Worm (Caenorhabditis elegans) whole organism, midembryonic: ENCODE measurements around the gene ZK262.19.
"Not testable (repeated sequence)": the region's sequence is repeated elsewhere in the genome, so short reads cannot be mapped to it uniquely, and the experiment has no call there.

Experiments
- T22C8.4 ChIP-seq: fragments of 200-800 bp; sonication (Bioruptor generic); IDR thresholded peaks from 2 replicates; pipeline ENCODE4 v1.3.6; 2022; ENCODE audit warnings: missing genetic modification characterization, missing compliant biosample characterization
- cog-1 ChIP-seq: sonication (generic microtip); optimal IDR thresholded peaks from 2 replicates; lab custom pipeline; 2016; ENCODE audit warnings: missing genetic modification characterization, missing compliant biosample characterization
- flt-1 ChIP-seq: fragments of 200-800 bp; sonication (Bioruptor generic); IDR thresholded peaks from 2 replicates; pipeline ENCODE4 v1.3.6; 2022; ENCODE audit warnings: missing genetic modification characterization, missing compliant biosample characterization
- klf-2 ChIP-seq: fragments of 200-800 bp; sonication (Bioruptor generic); conservative IDR thresholded peaks from 2 replicates; pipeline ENCODE4 v1.3.6; 2022; ENCODE audit warnings: missing genetic modification reagents, missing genetic modification characterization, missing compliant biosample characterization
- med-1 ChIP-seq: sonication (generic microtip); optimal IDR thresholded peaks from 2 replicates; lab custom pipeline; 2017; ENCODE audit warnings: missing genetic modification characterization, mild to moderate bottlenecking, missing compliant biosample characterization, antibody characterized with exemption, missing genetic modification reagents; ENCODE audit not compliant: insufficient read depth
- ref-1 ChIP-seq: fragments of 200-800 bp; sonication (Bioruptor generic); conservative IDR thresholded peaks from 2 replicates; pipeline ENCODE4 v1.3.6; 2022; ENCODE audit warnings: missing genetic modification reagents, missing genetic modification characterization, missing compliant biosample characterization
- tab-1 ChIP-seq: fragments of 200-800 bp; sonication (Bioruptor generic); IDR thresholded peaks from 2 replicates; pipeline ENCODE4 v1.3.6; 2022; ENCODE audit warnings: missing genetic modification characterization, missing compliant biosample characterization
- ztf-23 ChIP-seq: fragments of 200-800 bp; sonication (Bioruptor generic); IDR thresholded peaks from 2 replicates; pipeline ENCODE4 v1.3.6; 2022; ENCODE audit warnings: missing genetic modification reagents, missing genetic modification characterization, missing compliant biosample characterization
- ztf-29 ChIP-seq: fragments of 200-800 bp; sonication (Bioruptor generic); IDR thresholded peaks from 2 replicates; pipeline ENCODE4 v1.3.6; 2022; ENCODE audit warnings: missing genetic modification reagents, missing genetic modification characterization, missing compliant biosample characterization

The ZK262.19 gene

ce11 chrV:18410142-18410541, 15.3 kb downstream of the ZK262.19 start, which contains the start of gene srh-207:
TSS of gene srh-207 (minus strand) at chrV:18410242.
- no peak for TF ChIP-seq flt-1 (GFP tag; lab: Robert Waterston, UW)
- TF ChIP-seq cog-1 (tag; lab: Kevin White, UChicago), result no peak
- no peak for TF ChIP-seq tab-1 (GFP tag; lab: Robert Waterston, UW)
- no peak for TF ChIP-seq med-1 (GFP tag; lab: Kevin White, UChicago)
- no peak for TF ChIP-seq ref-1 (GFP tag; lab: Robert Waterston, UW)
- TF ChIP-seq ztf-23 (GFP tag; lab: Robert Waterston, UW), result no peak
- TF ChIP-seq ztf-29 (GFP tag; lab: Robert Waterston, UW), result no peak
- no peak for TF ChIP-seq T22C8.4 (GFP tag; lab: Robert Waterston, UW)
- TF ChIP-seq klf-2, result no peak

- TF ChIP-seq ref-1, T22C8.4, tab-1 (GFP tag; lab: Robert Waterston, UW): not testable (repeated sequence)
Measured at ce11 chrV:18404767-18405166, 20.7 kb downstream of the ZK262.19 start, which contains the start of gene srh-209. TSS of gene srh-209 (minus strand) at chrV:18404867.

ce11 chrV:18402743-18403142, 22.7 kb downstream of the ZK262.19 start:
- no peak for TF ChIP-seq tab-1 (GFP tag; lab: Robert Waterston, UW)
- no peak for TF ChIP-seq ztf-23 (GFP tag; lab: Robert Waterston, UW)
- no peak for TF ChIP-seq med-1 (GFP tag; lab: Kevin White, UChicago)
- TF ChIP-seq ztf-29 (GFP tag; lab: Robert Waterston, UW), result no peak
- TF ChIP-seq flt-1 (GFP tag; lab: Robert Waterston, UW), result no peak
- TF ChIP-seq klf-2, result no peak
- TF ChIP-seq T22C8.4 (GFP tag; lab: Robert Waterston, UW), result no peak
- TF ChIP-seq cog-1 (tag; lab: Kevin White, UChicago), result no peak
- TF ChIP-seq ref-1 (GFP tag; lab: Robert Waterston, UW), result no peak

- no peak for TF ChIP-seq klf-2
Measured at ce11 chrV:18397814-18398213, 27.6 kb downstream of the ZK262.19 start, which contains the start of gene Y51A2B.16. TSS of gene Y51A2B.16 (minus strand) at chrV:18397914.

- no peak for TF ChIP-seq tab-1 (GFP tag; lab: Robert Waterston, UW)
- no peak for TF ChIP-seq cog-1 (tag; lab: Kevin White, UChicago)
- no peak for TF ChIP-seq ref-1 (GFP tag; lab: Robert Waterston, UW)
- no peak for TF ChIP-seq med-1 (GFP tag; lab: Kevin White, UChicago)
- TF ChIP-seq T22C8.4 (GFP tag; lab: Robert Waterston, UW), result no peak
- no peak for TF ChIP-seq ztf-29 (GFP tag; lab: Robert Waterston, UW)
- TF ChIP-seq klf-2, result no peak
- no peak for TF ChIP-seq ztf-23 (GFP tag; lab: Robert Waterston, UW)
Measured at ce11 chrV:18395649-18396048, 29.8 kb downstream of the ZK262.19 start, which contains the start of gene Y51A2B.9. TSS of gene Y51A2B.9 (minus strand) at chrV:18395749.

- TF ChIP-seq ztf-23 (GFP tag; lab: Robert Waterston, UW) (no peak), med-1 (GFP tag; lab: Kevin White, UChicago) (no peak), T22C8.4 (GFP tag; lab: Robert Waterston, UW) (no peak), flt-1 (GFP tag; lab: Robert Waterston, UW) (no peak), tab-1 (GFP tag; lab: Robert Waterston, UW) (no peak), ref-1 (GFP tag; lab: Robert Waterston, UW) (no peak), ztf-29 (GFP tag; lab: Robert Waterston, UW) (no peak), klf-2 (no peak), cog-1 (tag; lab: Kevin White, UChicago) (no peak)
Measured at ce11 chrV:18394203-18394602, 31.2 kb downstream of the ZK262.19 start, which contains the start of gene Y51A2B.6. TSS of gene Y51A2B.6 (minus strand) at chrV:18394303.

ce11 chrV:18389046-18389445, 36.4 kb downstream of the ZK262.19 start, which contains the start of the genes Y51A2B.4 and Y51A2B.5:
TSS of gene Y51A2B.4 (minus strand) at chrV:18389146.
TSS of gene Y51A2B.5 (plus strand) at chrV:18389277.
- no peak for TF ChIP-seq flt-1 (GFP tag; lab: Robert Waterston, UW)
- no peak for TF ChIP-seq tab-1 (GFP tag; lab: Robert Waterston, UW)
- no peak for TF ChIP-seq med-1 (GFP tag; lab: Kevin White, UChicago)
- no peak for TF ChIP-seq cog-1 (tag; lab: Kevin White, UChicago)
- TF ChIP-seq ztf-29 (GFP tag; lab: Robert Waterston, UW), result no peak
- TF ChIP-seq ztf-23 (GFP tag; lab: Robert Waterston, UW), result no peak
- TF ChIP-seq T22C8.4 (GFP tag; lab: Robert Waterston, UW), result no peak
- TF ChIP-seq ref-1 (GFP tag; lab: Robert Waterston, UW), result no peak
- no peak for TF ChIP-seq klf-2

ce11 chrV:18382590-18382989, 42.9 kb downstream of the ZK262.19 start, which contains the start of gene nhr-288:
TSS of gene nhr-288 (minus strand) at chrV:18382690.
- no peak for TF ChIP-seq med-1 (GFP tag; lab: Kevin White, UChicago)

ce11 chrV:18378819-18379218, 46.6 kb downstream of the ZK262.19 start, which contains the start of gene Y51A2B.8:
TSS of gene Y51A2B.8 (plus strand) at chrV:18379119.
- TF ChIP-seq ref-1 (GFP tag; lab: Robert Waterston, UW) (no peak), klf-2 (no peak), ztf-29 (GFP tag; lab: Robert Waterston, UW) (no peak), ztf-23 (GFP tag; lab: Robert Waterston, UW) (no peak), T22C8.4 (GFP tag; lab: Robert Waterston, UW) (no peak), cog-1 (tag; lab: Kevin White, UChicago) (no peak), flt-1 (GFP tag; lab: Robert Waterston, UW) (no peak), med-1 (GFP tag; lab: Kevin White, UChicago) (no peak), tab-1 (GFP tag; lab: Robert Waterston, UW) (no peak)

- peak; percentile 79 for TF ChIP-seq T22C8.4 (GFP tag; lab: Robert Waterston, UW)
- no peak for TF ChIP-seq klf-2
Measured at ce11 chrV:18375551-18375950, 49.9 kb downstream of the ZK262.19 start.
